Fruit fly (Drosophila melanogaster) whole organism, prepupa: ENCODE data around the gene CG7194.
A peak's percentile ranks its signal among the peaks of the same experiment; 100 is the strongest.

Source experiments
- CG10669 ChIP-seq: fragments of 200-800 bp; sonication (Bioruptor generic); optimal IDR thresholded peaks from 3 replicates; lab custom pipeline; 2018; ENCODE audit warnings: missing biosample characterization, mild to moderate bottlenecking, missing genetic modification characterization, moderate library complexity
- CG11762 ChIP-seq: fragments of 200-800 bp; sonication (Bioruptor generic); optimal IDR thresholded peaks from 3 replicates; lab custom pipeline; 2016; ENCODE audit warnings: missing biosample characterization, missing genetic modification characterization; ENCODE audit not compliant: insufficient read depth
- CG1621 ChIP-seq: fragments of 200-800 bp; sonication (Bioruptor generic); optimal IDR thresholded peaks from 3 replicates; lab custom pipeline; 2018; ENCODE audit warnings: missing biosample characterization, mild to moderate bottlenecking, missing genetic modification characterization
- CG16779 ChIP-seq: fragments of 200-800 bp; sonication (Bioruptor generic); optimal IDR thresholded peaks from 3 replicates; lab custom pipeline; 2017; ENCODE audit warnings: missing biosample characterization, mild to moderate bottlenecking, missing genetic modification characterization
- CG31627 ChIP-seq: fragments of 200-800 bp; sonication (Bioruptor generic); optimal IDR thresholded peaks from 3 replicates; lab custom pipeline; 2016; ENCODE audit warnings: missing biosample characterization, missing genetic modification characterization
- CG34406 ChIP-seq: fragments of 200-800 bp; sonication (Bioruptor generic); optimal IDR thresholded peaks from 3 replicates; lab custom pipeline; 2016; ENCODE audit warnings: missing biosample characterization, missing genetic modification characterization
- CG4318 ChIP-seq: fragments of 200-800 bp; sonication (Bioruptor generic); optimal IDR thresholded peaks from 3 replicates; lab custom pipeline; 2017; ENCODE audit warnings: missing biosample characterization, mild to moderate bottlenecking, missing genetic modification characterization
- CG6163 ChIP-seq: fragments of 200-800 bp; sonication (Bioruptor generic); IDR thresholded peaks from 3 replicates; pipeline ENCODE4 v1.3.6; 2022; ENCODE audit warnings: missing biosample characterization, missing genetic modification characterization
- CG6276 ChIP-seq: fragments of 200-800 bp; sonication (Bioruptor generic); optimal IDR thresholded peaks from 2 replicates; lab custom pipeline; 2017; ENCODE audit warnings: missing biosample characterization, mild to moderate bottlenecking, missing genetic modification characterization
- CG6792 ChIP-seq: fragments of 200-800 bp; sonication (Bioruptor generic); optimal IDR thresholded peaks from 3 replicates; lab custom pipeline; 2016; ENCODE audit warnings: missing biosample characterization, missing genetic modification characterization
- CG6808 ChIP-seq: fragments of 200-800 bp; sonication (Bioruptor generic); optimal IDR thresholded peaks from 3 replicates; lab custom pipeline; 2017; ENCODE audit warnings: missing biosample characterization, missing genetic modification characterization, mild to moderate bottlenecking, moderate library complexity, missing genetic modification reagents
- CG6854 ChIP-seq: fragments of 200-800 bp; sonication (Bioruptor generic); optimal IDR thresholded peaks from 2 replicates; lab custom pipeline; 2017; ENCODE audit warnings: missing biosample characterization, mild to moderate bottlenecking, missing genetic modification characterization
- CG7368 ChIP-seq: fragments of 200-800 bp; sonication (Bioruptor generic); optimal IDR thresholded peaks from 3 replicates; lab custom pipeline; 2016; ENCODE audit warnings: missing biosample characterization, missing genetic modification characterization
- CG8119 ChIP-seq: fragments of 200-800 bp; sonication (Bioruptor generic); IDR thresholded peaks from 3 replicates; pipeline ENCODE4 v1.3.6; 2022; ENCODE audit warnings: missing biosample characterization, missing genetic modification characterization
- CG8319 ChIP-seq: fragments of 200-800 bp; sonication (Bioruptor generic); optimal IDR thresholded peaks from 3 replicates; lab custom pipeline; 2016; ENCODE audit warnings: missing biosample characterization, missing genetic modification characterization
- CG8632 ChIP-seq: fragments of 200-800 bp; sonication (Bioruptor generic); optimal IDR thresholded peaks from 3 replicates; lab custom pipeline; 2016; ENCODE audit warnings: missing biosample characterization, missing genetic modification characterization
- CG9139 ChIP-seq: fragments of 200-800 bp; sonication (Bioruptor generic); optimal IDR thresholded peaks from 3 replicates; lab custom pipeline; 2017; ENCODE audit warnings: missing biosample characterization, mild to moderate bottlenecking, missing genetic modification characterization
- Eip75B ChIP-seq: fragments of 200-800 bp; sonication (Bioruptor generic); optimal IDR thresholded peaks from 3 replicates; lab custom pipeline; 2016; ENCODE audit warnings: missing biosample characterization, missing genetic modification characterization
- Eip78C ChIP-seq: fragments of 200-800 bp; sonication (Bioruptor generic); peaks from one replicate; lab custom pipeline; 2016; ENCODE audit warnings: missing biosample characterization, missing genetic modification characterization
- Ets21C ChIP-seq: fragments of 200-800 bp; sonication (Bioruptor generic); optimal IDR thresholded peaks from 3 replicates; lab custom pipeline; 2016; ENCODE audit warnings: missing biosample characterization, missing genetic modification characterization
- Gug ChIP-seq: fragments of 200-800 bp; sonication (Bioruptor generic); IDR thresholded peaks from 2 replicates; pipeline ENCODE4 v1.3.6; 2022; ENCODE audit warnings: missing biosample characterization, missing genetic modification characterization
- Hr38 ChIP-seq: sonication (Bioruptor generic); optimal IDR thresholded peaks from 2 replicates; lab custom pipeline; 2016; ENCODE audit warnings: missing biosample characterization, missing genetic modification characterization
- Lpt ChIP-seq: fragments of 200-800 bp; sonication (Bioruptor generic); optimal IDR thresholded peaks from 3 replicates; lab custom pipeline; 2016; ENCODE audit warnings: missing biosample characterization, missing genetic modification characterization
- Met ChIP-seq: fragments of 200-800 bp; sonication (Bioruptor generic); optimal IDR thresholded peaks from 3 replicates; lab custom pipeline; 2016; ENCODE audit warnings: missing biosample characterization, missing genetic modification characterization
- OdsH ChIP-seq: fragments of 200-800 bp; sonication (Bioruptor generic); optimal IDR thresholded peaks from 3 replicates; lab custom pipeline; 2016; ENCODE audit warnings: missing biosample characterization, missing genetic modification characterization
- Smox ChIP-seq: fragments of 200-800 bp; sonication (Bioruptor generic); optimal IDR thresholded peaks from 3 replicates; lab custom pipeline; 2016; ENCODE audit warnings: missing biosample characterization, missing genetic modification characterization
- Sox102F ChIP-seq: fragments of 200-800 bp; sonication (Bioruptor generic); optimal IDR thresholded peaks from 2 replicates; lab custom pipeline; 2016; ENCODE audit warnings: missing biosample characterization, mild to moderate bottlenecking, missing genetic modification characterization
- Sox14 ChIP-seq: fragments of 200-800 bp; sonication (Bioruptor generic); optimal IDR thresholded peaks from 3 replicates; lab custom pipeline; 2016; ENCODE audit warnings: missing biosample characterization, missing genetic modification characterization
- Sox15 ChIP-seq: fragments of 200-800 bp; sonication (Bioruptor generic); optimal IDR thresholded peaks from 3 replicates; lab custom pipeline; 2016; ENCODE audit warnings: missing biosample characterization, missing genetic modification characterization
- achi ChIP-seq: fragments of 200-800 bp; sonication (Bioruptor generic); optimal IDR thresholded peaks from 3 replicates; lab custom pipeline; 2016; ENCODE audit warnings: missing biosample characterization, missing genetic modification characterization
- acj6 ChIP-seq: fragments of 200-800 bp; sonication (Bioruptor generic); optimal IDR thresholded peaks from 3 replicates; lab custom pipeline; 2016; ENCODE audit warnings: missing biosample characterization, missing genetic modification characterization
- cyc ChIP-seq: fragments of 200-800 bp; sonication (Bioruptor generic); optimal IDR thresholded peaks from 3 replicates; lab custom pipeline; 2016; ENCODE audit warnings: missing biosample characterization, missing genetic modification characterization
- dac ChIP-seq: fragments of 200-800 bp; sonication (Bioruptor generic); optimal IDR thresholded peaks from 2 replicates; lab custom pipeline; 2017; ENCODE audit warnings: missing biosample characterization, mild to moderate bottlenecking, missing genetic modification characterization
- dsx ChIP-seq: fragments of 200-800 bp; optimal IDR thresholded peaks from 3 replicates; lab custom pipeline; 2019; ENCODE audit warnings: missing biosample characterization, mild to moderate bottlenecking, missing genetic modification characterization, moderate library complexity; ENCODE audit not compliant: poor library complexity, severe bottlenecking
- eg ChIP-seq: fragments of 200-800 bp; sonication (Bioruptor generic); IDR thresholded peaks from 3 replicates; pipeline ENCODE4 v1.3.6; 2022; ENCODE audit warnings: missing biosample characterization, missing genetic modification characterization
- esn ChIP-seq: fragments of 200-800 bp; sonication (Bioruptor generic); optimal IDR thresholded peaks from 2 replicates; lab custom pipeline; 2016; ENCODE audit warnings: missing biosample characterization, mild to moderate bottlenecking, missing genetic modification characterization, moderate library complexity
- fd59A ChIP-seq: fragments of 200-800 bp; sonication (Bioruptor generic); optimal IDR thresholded peaks from 2 replicates; lab custom pipeline; 2017; ENCODE audit warnings: missing biosample characterization, mild to moderate bottlenecking, missing genetic modification characterization, missing genetic modification reagents
- fd85E ChIP-seq: fragments of 200-800 bp; sonication (Bioruptor generic); optimal IDR thresholded peaks from 3 replicates; lab custom pipeline; 2016; ENCODE audit warnings: missing biosample characterization, missing genetic modification characterization
- fkh ChIP-seq: fragments of 200-800 bp; sonication (Bioruptor generic); optimal IDR thresholded peaks from 3 replicates; lab custom pipeline; 2017; ENCODE audit warnings: missing biosample characterization, mild to moderate bottlenecking, missing genetic modification characterization, moderate library complexity
- lz ChIP-seq: fragments of 200-800 bp; sonication (Bioruptor generic); optimal IDR thresholded peaks from 3 replicates; lab custom pipeline; 2016; ENCODE audit warnings: missing biosample characterization, missing genetic modification characterization
- net ChIP-seq: fragments of 200-800 bp; sonication (Bioruptor generic); optimal IDR thresholded peaks from 3 replicates; lab custom pipeline; 2016; ENCODE audit warnings: missing biosample characterization, missing genetic modification characterization
- pdm3 ChIP-seq: fragments of 200-800 bp; sonication (Bioruptor generic); optimal IDR thresholded peaks from 3 replicates; lab custom pipeline; 2016; ENCODE audit warnings: missing biosample characterization, missing genetic modification characterization
- salr ChIP-seq, 2 experiments: fragments of 200-800 bp; sonication (Bioruptor generic); optimal IDR thresholded peaks; 3 replicates each; lab custom pipeline; 2016 to 2018; ENCODE audit warnings: missing biosample characterization in 2 of 2, missing genetic modification characterization in 2 of 2, mild to moderate bottlenecking in 1 of 2
- svp ChIP-seq: fragments of 200-800 bp; sonication (Bioruptor generic); peaks from one replicate; lab custom pipeline; 2016; ENCODE audit warnings: missing biosample characterization, missing genetic modification characterization
- vri ChIP-seq: fragments of 200-800 bp; sonication (Bioruptor generic); optimal IDR thresholded peaks from 3 replicates; lab custom pipeline; 2016; ENCODE audit warnings: missing biosample characterization, mild to moderate bottlenecking, missing genetic modification characterization

The CG7194 gene

DNA sequence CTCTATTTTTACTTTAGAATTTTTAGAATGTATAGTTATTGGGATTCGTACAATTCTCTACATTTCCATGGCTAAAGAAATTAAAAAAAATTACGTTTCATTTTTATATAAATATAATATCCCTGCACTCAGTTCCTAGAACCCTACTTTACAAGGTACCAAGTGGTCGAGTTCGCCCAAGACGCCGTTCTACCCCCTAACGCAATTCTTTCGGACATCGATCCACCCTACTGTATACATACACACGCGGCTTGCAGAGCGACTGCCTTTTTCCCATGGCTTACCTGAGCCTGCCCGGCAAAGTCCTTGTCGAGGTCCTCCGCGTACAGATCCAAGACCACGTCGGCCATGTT lies 10.9 kb upstream of the CG7194 start (continued):
- TF ChIP-seq Lpt (GFP tag; lab: Kevin White, UChicago) (no peak), CG10669 (GFP tag; lab: Kevin White, UChicago) (no peak), Smox (GFP tag; lab: Kevin White, UChicago) (no peak), fd59A (GFP tag; lab: Kevin White, UChicago) (no peak), OdsH (GFP tag; lab: Kevin White, UChicago) (peak; percentile 38), lz (GFP tag; lab: Kevin White, UChicago) (no peak), pdm3 (no peak), CG6854 (no peak), acj6 (GFP tag; lab: Kevin White, UChicago) (no peak), Gug (GFP tag; lab: Robert Waterston, UW) (no peak), Sox15 (GFP tag; lab: Kevin White, UChicago) (no peak), salr (GFP tag; optimal IDR thresholded peaks at IDR 0.05; lab: Kevin White, UChicago) (no peak), CG8119 (no peak), CG11762 (GFP tag; lab: Kevin White, UChicago) (no peak), net (GFP tag; lab: Kevin White, UChicago) (no peak), vri (GFP tag; lab: Kevin White, UChicago) (no peak), fkh (no peak)
- TF ChIP-seq, all 60 proteins: peak for 7

DNA sequence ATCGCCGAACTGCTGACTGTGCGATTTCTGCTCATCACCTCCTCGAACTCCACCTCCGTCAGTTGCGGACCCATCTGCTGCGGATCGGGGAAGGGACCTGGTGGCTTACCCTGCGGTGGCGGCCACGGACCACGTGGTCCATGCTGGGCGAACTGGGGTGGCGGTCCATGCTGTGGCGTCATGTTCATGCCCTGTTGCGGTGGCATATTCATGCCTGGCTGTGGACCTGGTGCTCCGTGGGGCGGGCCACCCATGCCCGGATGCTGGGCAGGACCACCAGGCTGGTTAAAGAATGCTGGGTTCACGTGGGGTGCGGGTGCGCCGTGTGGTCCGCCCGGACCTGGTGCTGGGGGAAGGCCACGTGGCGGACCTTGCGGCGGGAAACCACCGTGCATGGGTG lies 8.4 kb upstream of the CG7194 start:
- TF ChIP-seq Smox (GFP tag; lab: Kevin White, UChicago) (no peak), CG6163 (no peak), CG6276 (no peak), CG6792 (GFP tag; lab: Kevin White, UChicago) (no peak), dsx (no peak), dac (GFP tag; lab: Kevin White, UChicago) (no peak), achi (GFP tag; lab: Kevin White, UChicago) (no peak), lz (GFP tag; lab: Kevin White, UChicago) (no peak), Ets21C (GFP tag; lab: Kevin White, UChicago) (no peak), CG7368 (GFP tag; lab: Kevin White, UChicago) (no peak), CG11762 (GFP tag; lab: Kevin White, UChicago) (no peak), net (GFP tag; lab: Kevin White, UChicago) (no peak), Sox15 (GFP tag; lab: Kevin White, UChicago) (no peak), acj6 (GFP tag; lab: Kevin White, UChicago) (no peak), CG31627 (GFP tag; lab: Kevin White, UChicago) (no peak), CG1621 (tag; lab: Kevin White, UChicago) (no peak), Lpt (GFP tag; lab: Kevin White, UChicago) (no peak)

DNA sequence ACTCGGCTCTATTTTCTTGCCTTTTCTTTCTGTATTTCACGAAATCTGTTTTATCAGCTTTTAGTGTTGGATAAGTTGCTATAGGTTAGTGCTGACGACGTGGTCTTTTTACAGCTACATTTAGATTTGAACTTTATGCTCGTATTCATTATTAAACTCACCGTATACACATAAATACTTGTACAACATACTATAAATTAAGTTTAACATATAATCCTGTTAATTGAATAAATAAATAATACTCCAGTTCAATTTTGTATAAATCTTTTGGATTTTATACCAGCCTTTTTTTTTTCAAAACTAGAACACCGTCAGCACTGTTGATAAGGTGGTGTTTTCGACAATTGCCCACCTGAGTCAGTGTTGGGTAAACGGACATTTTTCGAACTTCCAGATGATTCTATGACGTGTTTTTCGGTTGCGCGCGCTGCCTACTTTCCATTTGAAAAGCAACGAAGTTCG lies 5.1 kb upstream of the CG7194 start, which contains the start of gene BI-1:
BI-1 (minus strand) TSS at position 51 of the 462 bp plus-strand sequence.
- no peak for TF ChIP-seq Smox (GFP tag; lab: Kevin White, UChicago)
- TF ChIP-seq fd59A (GFP tag; lab: Kevin White, UChicago) = peak; percentile 16
- no peak for TF ChIP-seq CG10669 (GFP tag; lab: Kevin White, UChicago)
- TF ChIP-seq vri (GFP tag; lab: Kevin White, UChicago) = no peak
- TF ChIP-seq dsx = peak; percentile 67
- TF ChIP-seq dac (GFP tag; lab: Kevin White, UChicago) = no peak
- TF ChIP-seq CG8319 (GFP tag; lab: Kevin White, UChicago) = peak; percentile 63
- TF ChIP-seq eg = no peak
- peak; percentile 52 for TF ChIP-seq CG6808 (GFP tag; lab: Kevin White, UChicago)
- peak; percentile 19 for TF ChIP-seq Sox15 (GFP tag; lab: Kevin White, UChicago)
- TF ChIP-seq Gug (GFP tag; lab: Robert Waterston, UW) = no peak
- TF ChIP-seq net (GFP tag; lab: Kevin White, UChicago) = no peak
- TF ChIP-seq CG11762 (GFP tag; lab: Kevin White, UChicago) = peak; percentile 43
- TF ChIP-seq CG6792 (GFP tag; lab: Kevin White, UChicago) = peak; percentile 37
- TF ChIP-seq CG6163 = no peak
- peak; percentile 59 for TF ChIP-seq cyc (GFP tag; lab: Kevin White, UChicago)
- TF ChIP-seq CG6854 = no peak
- TF ChIP-seq acj6 (GFP tag; lab: Kevin White, UChicago) = no peak
- TF ChIP-seq svp (GFP tag; lab: Kevin White, UChicago) = no peak
- TF ChIP-seq fkh = no peak
- TF ChIP-seq Eip78C (GFP tag; lab: Kevin White, UChicago) = peak; percentile 80
- TF ChIP-seq Sox14 (GFP tag; lab: Kevin White, UChicago) = peak; percentile 28
- no peak for TF ChIP-seq CG9139 (GFP tag; lab: Kevin White, UChicago)
- no peak for TF ChIP-seq Met (GFP tag; lab: Kevin White, UChicago)
- TF ChIP-seq Hr38 (GFP tag; lab: Kevin White, UChicago) = no peak
- peak; percentile 40 for TF ChIP-seq CG8632 (GFP tag; lab: Kevin White, UChicago)
- no peak for TF ChIP-seq CG4318 (GFP tag; lab: Kevin White, UChicago)
- TF ChIP-seq CG16779 (tag; lab: Kevin White, UChicago) = no peak
- TF ChIP-seq esn = peak; percentile 75
- no peak for TF ChIP-seq Sox102F (GFP tag; lab: Kevin White, UChicago)
- TF ChIP-seq fd85E (GFP tag; lab: Kevin White, UChicago) = peak; percentile 38
- TF ChIP-seq Ets21C (GFP tag; lab: Kevin White, UChicago) = no peak
- TF ChIP-seq CG34406 (GFP tag; lab: Kevin White, UChicago) = no peak
- no peak for TF ChIP-seq CG7368 (GFP tag; lab: Kevin White, UChicago)
- no peak for TF ChIP-seq Eip75B (GFP tag; lab: Kevin White, UChicago)
